Fruit fly (Drosophila melanogaster) whole organism, wandering third instar larva: ENCODE data around the gene ida.

ENCODE experiments used
- Hr78 ChIP-seq: fragments of >200 bp; optimal IDR thresholded peaks from 2 replicates; lab custom pipeline; 2017; ENCODE audit warnings: missing biosample characterization, missing genetic modification characterization
- Mio ChIP-seq: sonication (Bioruptor generic); optimal IDR thresholded peaks from 2 replicates; lab custom pipeline; 2016; ENCODE audit warnings: missing biosample characterization, missing genetic modification characterization
- Myc ChIP-seq: fragments of >200 bp; optimal IDR thresholded peaks from 2 replicates; lab custom pipeline; 2017
- N ChIP-seq: fragments of >200 bp; optimal IDR thresholded peaks from 2 replicates; lab custom pipeline; 2018; ENCODE audit warnings: missing biosample characterization, missing external identifiers, missing genetic modification characterization
- brk ChIP-seq: fragments of 200-800 bp; sonication (Bioruptor generic); optimal IDR thresholded peaks from 2 replicates; lab custom pipeline; 2016; ENCODE audit warnings: missing biosample characterization, mild to moderate bottlenecking, missing genetic modification characterization
- dmrt93B ChIP-seq: fragments of 200-800 bp; sonication (Bioruptor generic); optimal IDR thresholded peaks from 2 replicates; lab custom pipeline; 2018; ENCODE audit warnings: missing biosample characterization, mild to moderate bottlenecking, missing genetic modification characterization
- psq ChIP-seq: fragments of 200-800 bp; sonication (Bioruptor generic); optimal IDR thresholded peaks from 3 replicates; lab custom pipeline; 2017; ENCODE audit warnings: missing biosample characterization, mild to moderate bottlenecking, missing genetic modification characterization, moderate library complexity
- usp ChIP-seq: fragments of >200 bp; optimal IDR thresholded peaks from 2 replicates; lab custom pipeline; 2017; ENCODE audit warnings: missing biosample characterization, missing genetic modification characterization

- TF ChIP-seq N (GFP tag; lab: Kevin White, UChicago) (no peak), brk (GFP tag; lab: Kevin White, UChicago) (no peak), psq (GFP tag; lab: Kevin White, UChicago) (no peak), Mio (GFP tag; lab: Kevin White, UChicago) (no peak), Myc (lab: Kevin White, UChicago) (no peak), dmrt93B (GFP tag; lab: Kevin White, UChicago) (no peak), usp (GFP tag; lab: Kevin White, UChicago) (no peak), Hr78 (GFP tag; lab: Kevin White, UChicago) (no peak)
These were observed 41.7 kb upstream of the ida start for dm6 chr3L:3863462-3863861.
